Worm (Caenorhabditis elegans) whole organism, late embryonic: ENCODE measurements around the gene lron-2.

ENCODE experiments used
- ceh-30 ChIP-seq: fragments of 150-350 bp; optimal IDR thresholded peaks from 2 replicates; lab custom pipeline; 2014; ENCODE audit warnings: missing biosample characterization, missing genetic modification characterization
- ceh-31 ChIP-seq: sonication (generic microtip); optimal IDR thresholded peaks from 2 replicates; lab custom pipeline; 2016; ENCODE audit warnings: missing genetic modification characterization, missing compliant biosample characterization
- ceh-6 ChIP-seq: fragments of 200-800 bp; sonication (Bioruptor generic); optimal IDR thresholded peaks from 2 replicates; lab custom pipeline; 2018; ENCODE audit warnings: mild to moderate bottlenecking, missing genetic modification characterization, missing compliant biosample characterization
- hlh-6 ChIP-seq: sonication (generic microtip); optimal IDR thresholded peaks from 2 replicates; lab custom pipeline; 2016; ENCODE audit warnings: missing genotype, missing genetic modification characterization, missing compliant biosample characterization
- nfya-1 ChIP-seq: sonication (generic microtip); optimal IDR thresholded peaks from 2 replicates; lab custom pipeline; 2017; ENCODE audit warnings: missing genetic modification characterization, mild to moderate bottlenecking, missing compliant biosample characterization, antibody characterized with exemption, moderate library complexity
- unc-42 ChIP-seq: sonication (generic microtip); optimal IDR thresholded peaks from 2 replicates; lab custom pipeline; 2016; ENCODE audit warnings: missing genotype, missing genetic modification characterization, missing compliant biosample characterization

Gene lron-2

DNA sequence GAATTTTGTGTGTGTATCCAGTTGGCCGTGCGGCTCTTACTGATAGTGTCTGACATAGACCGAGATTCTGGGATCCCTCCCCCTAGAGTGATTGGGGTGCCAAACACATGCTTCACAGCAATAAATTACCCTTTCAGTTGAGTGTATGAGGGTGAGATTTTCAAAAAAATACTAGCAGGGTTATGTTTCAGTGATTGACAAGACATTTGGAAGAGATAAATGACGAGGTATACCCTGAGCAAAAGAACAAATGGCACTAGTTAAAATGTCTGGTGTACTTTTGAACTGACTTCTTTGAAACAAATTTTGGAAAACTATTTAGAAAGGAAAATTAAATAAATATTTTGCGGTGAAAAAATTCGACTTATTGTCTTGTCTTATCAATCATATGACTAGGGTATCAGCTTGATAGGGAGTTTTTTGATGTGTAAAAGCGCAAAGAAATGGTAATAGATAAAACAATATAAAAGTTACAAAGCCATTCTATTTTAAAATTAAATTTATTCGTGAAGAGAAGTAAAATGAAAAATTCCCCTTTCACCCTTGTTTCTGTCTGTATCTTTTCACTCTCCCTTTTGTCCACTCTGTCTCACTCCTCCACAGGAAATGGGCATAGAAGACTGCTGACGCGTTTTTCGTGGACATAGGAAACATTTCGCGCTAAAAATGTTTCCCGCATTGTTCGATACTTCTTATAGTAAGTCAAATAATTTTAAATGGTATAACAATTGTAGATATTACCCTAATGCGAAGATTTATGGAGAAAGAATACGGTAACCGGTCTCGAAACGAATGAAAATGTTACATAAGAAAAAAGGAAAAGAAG is 44.0 kb downstream of the lron-2 start, which contains the start of gene glo-4:
glo-4 (minus strand) TSS at position 51 of the 826 bp plus-strand sequence.
- TF ChIP-seq hlh-6 (tag; lab: Kevin White, UChicago) (no peak), nfya-1 (tag; lab: Kevin White, UChicago) (peak; percentile 58), unc-42 (peak; percentile 76), ceh-31 (tag; lab: Kevin White, UChicago) (peak; percentile 30), ceh-30 (tag; lab: Kevin White, UChicago) (peak; percentile 57), ceh-6 (GFP tag; lab: Kevin White, UChicago) (no peak)
- TF ChIP-seq, all 69 proteins: peak for 4
